Worm (Caenorhabditis elegans) whole organism, L1 larva: Measurements from ENCODE around the gene clec-78.

Source experiments
- C04F5.9 ChIP-seq: sonication (generic microtip); optimal IDR thresholded peaks from 2 replicates; lab custom pipeline; 2016; ENCODE audit warnings: missing genetic modification characterization, missing compliant biosample characterization
- F16B12.6 ChIP-seq: fragments of 150-350 bp; optimal IDR thresholded peaks from 2 replicates; lab custom pipeline; 2014; ENCODE audit warnings: missing biosample characterization, missing genetic modification characterization
- Y116A8C.19 ChIP-seq: sonication (generic microtip); optimal IDR thresholded peaks from 2 replicates; lab custom pipeline; 2016; ENCODE audit warnings: missing compliant biosample characterization, missing genetic modification characterization, borderline replicate concordance
- alr-1 ChIP-seq: fragments of 200-800 bp; sonication (Bioruptor generic); optimal IDR thresholded peaks from 2 replicates; lab custom pipeline; 2018; ENCODE audit warnings: borderline replicate concordance, mild to moderate bottlenecking, missing genetic modification characterization, missing compliant biosample characterization
- aly-2 ChIP-seq: fragments of 150-350 bp; optimal IDR thresholded peaks from 2 replicates; lab custom pipeline; 2014; ENCODE audit warnings: missing biosample characterization, missing genetic modification characterization
- ama-1 ChIP-seq: fragments of 150-350 bp; optimal IDR thresholded peaks from 2 replicates; lab custom pipeline; 2014
- blmp-1 ChIP-seq: fragments of 150-350 bp; optimal IDR thresholded peaks from 2 replicates; lab custom pipeline; 2014; ENCODE audit warnings: missing biosample characterization, missing genetic modification characterization
- ceh-63 ChIP-seq: fragments of 200-800 bp; sonication (Bioruptor generic); optimal IDR thresholded peaks from 2 replicates; lab custom pipeline; 2018; ENCODE audit warnings: mild to moderate bottlenecking, missing genetic modification characterization, missing compliant biosample characterization
- ceh-82 ChIP-seq, 3 experiments: fragments of 150-350 bp in 1 of 3; sonication (generic microtip) in 2 of 3; optimal IDR thresholded peaks; 2 replicates each; lab custom pipeline; 2014 to 2017; ENCODE audit warnings: missing biosample characterization in 3 of 3, missing genetic modification characterization in 3 of 3
- efl-1 ChIP-seq, 4 experiments: fragments of 150-350 bp; optimal IDR thresholded peaks in 3 of 4; peaks in 1 of 4; 1 replicate in 1 of 4; 2 replicates in 3 of 4; lab custom pipeline; 2014; ENCODE audit warnings: missing biosample characterization in 2 of 4, missing genetic modification characterization in 2 of 4, missing genetic modification reagents in 2 of 4
- efl-3 ChIP-seq: fragments of 200-800 bp; sonication (Bioruptor generic); optimal IDR thresholded peaks from 2 replicates; lab custom pipeline; 2018; ENCODE audit warnings: mild to moderate bottlenecking, missing genetic modification characterization, missing compliant biosample characterization
- egl-13 ChIP-seq: sonication (generic microtip); optimal IDR thresholded peaks from 2 replicates; lab custom pipeline; 2016; ENCODE audit warnings: missing genotype, missing genetic modification reagents, missing genetic modification characterization, missing compliant biosample characterization
- egl-27 ChIP-seq, 2 experiments: fragments of 150-350 bp in 1 of 2; sonication (generic microtip); optimal IDR thresholded peaks; 3 replicates each; lab custom pipeline; 2017 to 2018; ENCODE audit warnings: missing biosample characterization in 2 of 2, missing genetic modification characterization in 2 of 2, missing genetic modification reagents in 2 of 2
- elt-2 ChIP-seq: sonication (generic microtip); optimal IDR thresholded peaks from 2 replicates; lab custom pipeline; 2016; ENCODE audit warnings: missing genetic modification characterization, mild to moderate bottlenecking, inconsistent platforms, missing compliant biosample characterization, missing genetic modification reagents
- ets-5 ChIP-seq: fragments of 200-800 bp; sonication (Bioruptor generic); IDR thresholded peaks from 2 replicates; pipeline ENCODE4 v1.3.6; 2022; ENCODE audit warnings: missing genetic modification characterization, missing compliant biosample characterization
- fkh-10 ChIP-seq: sonication (generic microtip); optimal IDR thresholded peaks from 2 replicates; lab custom pipeline; 2017; ENCODE audit warnings: missing biosample characterization, missing genetic modification reagents, missing genetic modification characterization
- fkh-4 ChIP-seq: sonication (generic microtip); optimal IDR thresholded peaks from 2 replicates; lab custom pipeline; 2016; ENCODE audit warnings: missing compliant biosample characterization, missing genetic modification characterization, borderline replicate concordance
- fkh-8 ChIP-seq: sonication (generic microtip); optimal IDR thresholded peaks from 2 replicates; lab custom pipeline; 2016; ENCODE audit warnings: mild to moderate bottlenecking, missing genetic modification characterization, missing compliant biosample characterization
- fos-1 ChIP-seq: fragments of 150-350 bp; optimal IDR thresholded peaks from 2 replicates; lab custom pipeline; 2014; ENCODE audit warnings: missing biosample characterization, missing genetic modification characterization
- hlh-4 ChIP-seq: sonication (generic microtip); optimal IDR thresholded peaks from 2 replicates; lab custom pipeline; 2016; ENCODE audit warnings: mild to moderate bottlenecking, missing genetic modification characterization, missing compliant biosample characterization
- hpl-2 ChIP-seq: fragments of 150-350 bp; optimal IDR thresholded peaks from 2 replicates; lab custom pipeline; 2014; ENCODE audit warnings: missing biosample characterization, missing genetic modification reagents, missing genetic modification characterization
- isw-1 ChIP-seq: fragments of 200-800 bp; sonication (Bioruptor generic); IDR thresholded peaks from 2 replicates; pipeline ENCODE4 v1.3.6; 2022; ENCODE audit warnings: missing genetic modification characterization, missing compliant biosample characterization
- lin-13 ChIP-seq: fragments of 150-350 bp; optimal IDR thresholded peaks from 2 replicates; lab custom pipeline; 2014; ENCODE audit warnings: missing biosample characterization, missing genetic modification reagents, missing genetic modification characterization
- lin-14 ChIP-seq: fragments of 200-800 bp; sonication (Bioruptor generic); optimal IDR thresholded peaks from 2 replicates; lab custom pipeline; 2018; ENCODE audit warnings: mild to moderate bottlenecking, missing genetic modification characterization, moderate library complexity, missing compliant biosample characterization
- lin-35 ChIP-seq, 2 experiments: fragments of 150-350 bp; optimal IDR thresholded peaks; 2 replicates each; lab custom pipeline; 2014; ENCODE audit warnings: missing biosample characterization in 2 of 2, missing genetic modification characterization in 2 of 2, missing genetic modification reagents in 2 of 2
- lin-39 ChIP-seq: fragments of 150-350 bp; optimal IDR thresholded peaks from 2 replicates; lab custom pipeline; 2014; ENCODE audit warnings: missing biosample characterization, missing genetic modification reagents, missing genetic modification characterization
- lir-3 ChIP-seq: sonication (generic microtip); optimal IDR thresholded peaks from 2 replicates; lab custom pipeline; 2016; ENCODE audit warnings: mild to moderate bottlenecking, missing genetic modification characterization, moderate library complexity, missing compliant biosample characterization; ENCODE audit not compliant: poor library complexity
- mab-9 ChIP-seq: fragments of 200-800 bp; sonication (Bioruptor generic); IDR thresholded peaks from 2 replicates; pipeline ENCODE4 v1.3.6; 2022; ENCODE audit warnings: missing genetic modification reagents, missing genetic modification characterization, missing compliant biosample characterization
- mdl-1 ChIP-seq, 2 experiments: fragments of 150-350 bp; optimal IDR thresholded peaks; 2 replicates each; lab custom pipeline; 2014 to 2017; ENCODE audit warnings: missing biosample characterization in 2 of 2, missing genetic modification characterization in 2 of 2, inconsistent platforms in 1 of 2
- mef-2 ChIP-seq: fragments of 150-350 bp; optimal IDR thresholded peaks from 2 replicates; lab custom pipeline; 2014; ENCODE audit warnings: missing biosample characterization, missing genetic modification characterization
- nhr-11 ChIP-seq: fragments of 150-350 bp; optimal IDR thresholded peaks from 2 replicates; lab custom pipeline; 2014; ENCODE audit warnings: missing biosample characterization, missing genetic modification characterization
- nhr-19 ChIP-seq: fragments of 200-800 bp; sonication (Bioruptor generic); conservative IDR thresholded peaks from 2 replicates; pipeline ENCODE4 v1.3.6; 2022; ENCODE audit warnings: missing genetic modification characterization, missing compliant biosample characterization
- nhr-28 ChIP-seq: fragments of 150-350 bp; optimal IDR thresholded peaks from 2 replicates; lab custom pipeline; 2014; ENCODE audit warnings: missing biosample characterization, missing genetic modification characterization
- nhr-47 ChIP-seq: sonication (generic microtip); optimal IDR thresholded peaks from 2 replicates; lab custom pipeline; 2016; ENCODE audit warnings: mild to moderate bottlenecking, missing genetic modification characterization, moderate library complexity, missing compliant biosample characterization
- nhr-76 ChIP-seq: sonication (generic microtip); optimal IDR thresholded peaks from 2 replicates; lab custom pipeline; 2017; ENCODE audit warnings: missing biosample characterization, missing genetic modification characterization
- nhr-77 ChIP-seq: fragments of 150-350 bp; optimal IDR thresholded peaks from 2 replicates; lab custom pipeline; 2014; ENCODE audit warnings: missing biosample characterization, missing genetic modification characterization
- nhr-84 ChIP-seq: sonication (generic microtip); optimal IDR thresholded peaks from 2 replicates; lab custom pipeline; 2017; ENCODE audit warnings: missing biosample characterization, missing genetic modification characterization
- nhr-85 ChIP-seq: sonication (generic microtip); peaks from one replicate; lab custom pipeline; 2016; ENCODE audit warnings: missing genetic modification characterization, inconsistent platforms, missing compliant biosample characterization
- nhr-90 ChIP-seq: sonication (generic microtip); optimal IDR thresholded peaks from 2 replicates; lab custom pipeline; 2016; ENCODE audit warnings: mild to moderate bottlenecking, missing genetic modification characterization, missing compliant biosample characterization; ENCODE audit not compliant: poor library complexity
- pax-3 ChIP-seq: fragments of 200-800 bp; sonication (Bioruptor generic); optimal IDR thresholded peaks from 2 replicates; lab custom pipeline; 2018; ENCODE audit warnings: mild to moderate bottlenecking, missing genetic modification characterization, moderate library complexity, missing compliant biosample characterization
- pqm-1 ChIP-seq: sonication (generic microtip); optimal IDR thresholded peaks from 3 replicates; lab custom pipeline; 2017; ENCODE audit warnings: missing biosample characterization, missing genetic modification characterization
- rnt-1 ChIP-seq: sonication (generic microtip); optimal IDR thresholded peaks from 2 replicates; lab custom pipeline; 2016; ENCODE audit warnings: mild to moderate bottlenecking, missing genetic modification characterization, moderate library complexity, missing compliant biosample characterization
- skn-1 ChIP-seq: fragments of 150-350 bp; optimal IDR thresholded peaks from 2 replicates; lab custom pipeline; 2014; ENCODE audit warnings: missing biosample characterization, missing genetic modification characterization
- snpc-4 ChIP-seq: fragments of 150-350 bp; optimal IDR thresholded peaks from 2 replicates; lab custom pipeline; 2014; ENCODE audit warnings: missing biosample characterization, missing genetic modification characterization
- snu-23 ChIP-seq: sonication (generic microtip); optimal IDR thresholded peaks from 2 replicates; lab custom pipeline; 2016; ENCODE audit warnings: missing genetic modification characterization, missing compliant biosample characterization
- sptf-1 ChIP-seq: fragments of 150-350 bp; optimal IDR thresholded peaks from 2 replicates; lab custom pipeline; 2014; ENCODE audit warnings: missing biosample characterization, missing genetic modification characterization
- tbx-2 ChIP-seq: sonication (generic microtip); optimal IDR thresholded peaks from 2 replicates; lab custom pipeline; 2016; ENCODE audit warnings: missing genetic modification characterization, missing compliant biosample characterization
- tlp-1 ChIP-seq: fragments of 150-350 bp; optimal IDR thresholded peaks from 2 replicates; lab custom pipeline; 2014; ENCODE audit warnings: missing biosample characterization, missing genetic modification characterization
- unc-130 ChIP-seq: fragments of 150-350 bp; optimal IDR thresholded peaks from 2 replicates; lab custom pipeline; 2017; ENCODE audit warnings: missing biosample characterization, missing genetic modification characterization, inconsistent platforms
- unc-62 ChIP-seq: fragments of 150-350 bp; optimal IDR thresholded peaks from 2 replicates; lab custom pipeline; 2014; ENCODE audit warnings: missing biosample characterization, missing genetic modification reagents, missing genetic modification characterization
- unc-86 ChIP-seq: sonication (generic microtip); optimal IDR thresholded peaks from 2 replicates; lab custom pipeline; 2016; ENCODE audit warnings: missing genetic modification characterization, missing compliant biosample characterization
- unc-98 ChIP-seq: fragments of 200-800 bp; sonication (Bioruptor generic); IDR thresholded peaks from 2 replicates; pipeline ENCODE4 v1.3.6; 2022; ENCODE audit warnings: missing genetic modification characterization, missing compliant biosample characterization

The clec-78 gene

DNA sequence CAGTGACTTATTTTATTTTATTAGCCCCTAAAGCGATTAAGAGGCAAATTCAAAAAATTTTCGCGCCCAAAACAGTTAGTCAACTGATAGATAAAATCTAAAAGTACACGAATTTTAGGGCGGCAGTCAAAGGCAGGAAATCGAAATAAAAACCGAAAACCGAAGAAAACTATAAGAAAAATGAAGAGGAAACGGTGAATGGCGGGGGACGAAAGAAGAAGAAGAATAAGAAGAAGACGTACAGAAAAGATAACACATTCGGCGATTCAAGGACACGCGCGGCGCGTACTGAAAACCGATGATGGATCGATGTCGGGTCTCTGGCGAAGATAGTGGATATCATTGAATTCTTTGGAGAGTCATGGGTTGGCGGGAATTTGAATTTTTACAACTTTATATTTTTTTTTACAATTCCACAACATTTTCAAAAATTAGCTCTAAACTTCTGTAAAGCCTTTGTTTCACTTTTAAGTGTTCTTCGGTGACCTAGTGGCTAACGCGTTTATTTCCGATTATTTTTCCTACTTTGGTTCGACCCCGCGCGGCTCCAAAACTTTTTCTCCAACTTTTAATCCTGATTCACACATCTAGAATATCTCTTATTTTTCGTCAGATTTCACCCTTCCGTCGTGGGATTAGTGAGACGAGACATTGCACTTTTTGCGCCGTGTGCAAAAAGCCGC, 42.2 kb downstream of the clec-78 start:
- TF ChIP-seq mab-9 (GFP tag; lab: Robert Waterston, UW) (no peak), lin-13 (peak; percentile 72), skn-1 (tag; lab: Kevin White, UChicago) (no peak), isw-1 (no peak), fkh-4 (tag; lab: Kevin White, UChicago) (no peak), C04F5.9 (tag; lab: Kevin White, UChicago) (no peak), nhr-85 (peak; percentile 96), nhr-76 (tag; lab: Kevin White, UChicago) (no peak), blmp-1 (peak; percentile 92), elt-2 (tag; lab: Kevin White, UChicago) (no peak), lin-39 (no peak), ceh-63 (GFP tag; lab: Kevin White, UChicago) (no peak), fkh-10 (GFP tag; lab: Kevin White, UChicago) (no peak), aly-2 (tag; lab: Kevin White, UChicago) (no peak), hpl-2 (GFP tag; lab: Kevin White, UChicago) (no peak), alr-1 (tag; lab: Kevin White, UChicago) (no peak), fos-1 (tag; lab: Kevin White, UChicago) (no peak), unc-62 (GFP tag; lab: Kevin White, UChicago) (no peak), nhr-47 (tag; lab: Kevin White, UChicago) (peak; percentile 6), snu-23 (peak; percentile 76), nhr-84 (tag; lab: Kevin White, UChicago) (no peak), Y116A8C.19 (no peak), lin-35 (GFP tag; optimal IDR thresholded peaks at IDR 0.05; lab: Kevin White, UChicago) (peak; percentile 72 to 85), unc-98 (GFP tag; lab: Robert Waterston, UW) (no peak), mdl-1 (tag; optimal IDR thresholded peaks at IDR 0.05; lab: Kevin White, UChicago) (peak in 1 of 2 experiments; percentile 43), ets-5 (GFP tag; lab: Robert Waterston, UW) (no peak), unc-130 (no peak), hlh-4 (no peak), mef-2 (tag; lab: Kevin White, UChicago) (no peak), unc-86 (no peak), nhr-90 (tag; lab: Kevin White, UChicago) (peak; percentile 68), pax-3 (tag; lab: Kevin White, UChicago) (no peak), sptf-1 (tag; lab: Kevin White, UChicago) (no peak), lir-3 (tag; lab: Kevin White, UChicago) (no peak), tlp-1 (tag; lab: Kevin White, UChicago) (no peak), tbx-2 (no peak), nhr-28 (tag; lab: Kevin White, UChicago) (no peak), nhr-77 (tag; lab: Kevin White, UChicago) (no peak), rnt-1 (tag; lab: Kevin White, UChicago) (peak; percentile 35), nhr-11 (tag; lab: Kevin White, UChicago) (no peak), lin-14 (GFP tag; lab: Kevin White, UChicago) (peak; percentile 81), egl-27 (tag; optimal IDR thresholded peaks at IDR 0.05; lab: Kevin White, UChicago) (no peak), pqm-1 (tag; lab: Kevin White, UChicago) (no peak), efl-1 (optimal IDR thresholded peaks at IDR 0.05; lab: Kevin White, UChicago) (peak in 1 of 2 experiments; percentile 77), efl-1 (GFP tag; optimal IDR thresholded peaks at IDR 0.05 in 1 of 2; lab: Kevin White, UChicago) (peak; percentile 74 to 98), fkh-8 (no peak), ama-1 (lab: Kevin White, UChicago) (no peak), F16B12.6 (tag; lab: Kevin White, UChicago) (no peak), egl-13 (tag; lab: Kevin White, UChicago) (no peak), nhr-19 (GFP tag; lab: Robert Waterston, UW) (peak; percentile 29; the same call in 1 of the 2 replicates), snpc-4 (tag; lab: Kevin White, UChicago) (no peak), efl-3 (GFP tag; lab: Kevin White, UChicago) (no peak), ceh-82 (tag; optimal IDR thresholded peaks at IDR 0.05; lab: Kevin White, UChicago) (peak in 1 of 3 experiments; percentile 6)
